Worm (Caenorhabditis elegans) whole organism, young adult: ENCODE measurements around the gene cpt-4.

Source experiments
- B0261.1 ChIP-seq: sonication (generic microtip); optimal IDR thresholded peaks from 2 replicates; lab custom pipeline; 2016; ENCODE audit warnings: mild to moderate bottlenecking, missing genetic modification characterization, moderate library complexity, missing compliant biosample characterization
- C06A6.2 ChIP-seq: fragments of 200-800 bp; sonication (Bioruptor generic); conservative IDR thresholded peaks from 2 replicates; pipeline ENCODE4 v1.3.6; 2022; ENCODE audit warnings: missing genetic modification characterization, missing compliant biosample characterization
- D2030.7 ChIP-seq: fragments of 200-800 bp; sonication (Bioruptor generic); IDR thresholded peaks from 2 replicates; pipeline ENCODE4 v1.3.6; 2022; ENCODE audit warnings: missing genetic modification reagents, missing genetic modification characterization, missing compliant biosample characterization
- F23B12.7 ChIP-seq: sonication (generic microtip); optimal IDR thresholded peaks from 2 replicates; lab custom pipeline; 2017; ENCODE audit warnings: missing genetic modification characterization, mild to moderate bottlenecking, missing compliant biosample characterization, antibody characterized with exemption, moderate library complexity; ENCODE audit not compliant: insufficient read depth
- K11D2.4 ChIP-seq: fragments of 200-800 bp; sonication (Bioruptor generic); IDR thresholded peaks from 2 replicates; pipeline ENCODE4 v1.3.6; 2022; ENCODE audit warnings: missing genetic modification reagents, missing genetic modification characterization, missing compliant biosample characterization
- K12H6.12 ChIP-seq: fragments of 200-800 bp; sonication (Bioruptor generic); optimal IDR thresholded peaks from 2 replicates; lab custom pipeline; 2018; ENCODE audit warnings: mild to moderate bottlenecking, missing genetic modification characterization, missing compliant biosample characterization
- Y53G8AR.9 ChIP-seq: fragments of 200-800 bp; sonication (Bioruptor generic); conservative IDR thresholded peaks from 2 replicates; pipeline ENCODE4 v1.3.6; 2022; ENCODE audit warnings: missing genetic modification reagents, missing genetic modification characterization, missing compliant biosample characterization
- Y56A3A.18 ChIP-seq: fragments of 200-800 bp; sonication (Bioruptor generic); IDR thresholded peaks from 2 replicates; pipeline ENCODE4 v1.3.6; 2022; ENCODE audit warnings: missing genetic modification reagents, missing genetic modification characterization, missing compliant biosample characterization
- Y67H2A.10 ChIP-seq: fragments of 200-800 bp; sonication (Bioruptor generic); conservative IDR thresholded peaks from 2 replicates; pipeline ENCODE4 v1.3.6; 2022; ENCODE audit warnings: missing genetic modification reagents, missing genetic modification characterization, missing compliant biosample characterization
- ama-1 ChIP-seq, 3 experiments: fragments of 150-350 bp in 1 of 3; sonication (generic microtip) in 2 of 3; optimal IDR thresholded peaks; 2 replicates each; lab custom pipeline; 2014 to 2018; ENCODE audit warnings: missing biosample characterization in 2 of 3, missing genetic modification characterization in 2 of 3, missing genetic modification reagents in 2 of 3
- aptf-3 ChIP-seq: fragments of 200-800 bp; sonication (Bioruptor generic); IDR thresholded peaks from 2 replicates; pipeline ENCODE4 v1.3.6; 2022; ENCODE audit warnings: missing genetic modification characterization, missing compliant biosample characterization
- atf-7 ChIP-seq: sonication (generic microtip); optimal IDR thresholded peaks from 2 replicates; lab custom pipeline; 2017; ENCODE audit warnings: mild to moderate bottlenecking, missing genetic modification characterization, missing compliant biosample characterization
- attf-3 ChIP-seq: fragments of 200-800 bp; sonication (Bioruptor generic); conservative IDR thresholded peaks from 2 replicates; pipeline ENCODE4 v1.3.6; 2022; ENCODE audit warnings: missing genetic modification reagents, missing genetic modification characterization, missing compliant biosample characterization
- ceh-91 ChIP-seq: fragments of 200-800 bp; sonication (Bioruptor generic); IDR thresholded peaks from 2 replicates; pipeline ENCODE4 v1.3.6; 2022; ENCODE audit warnings: missing genetic modification reagents, missing genetic modification characterization, missing compliant biosample characterization
- chd-7 ChIP-seq: sonication (generic microtip); optimal IDR thresholded peaks from 2 replicates; lab custom pipeline; 2016; ENCODE audit warnings: mild to moderate bottlenecking, missing genetic modification characterization, moderate library complexity, missing compliant biosample characterization
- ets-4 ChIP-seq: fragments of 200-800 bp; sonication (Bioruptor generic); optimal IDR thresholded peaks from 2 replicates; lab custom pipeline; 2018; ENCODE audit warnings: mild to moderate bottlenecking, missing genetic modification characterization, missing compliant biosample characterization
- gei-17 ChIP-seq: fragments of 200-800 bp; sonication (Bioruptor generic); optimal IDR thresholded peaks from 2 replicates; lab custom pipeline; 2018; ENCODE audit warnings: mild to moderate bottlenecking, missing genetic modification characterization, missing compliant biosample characterization
- him-1 ChIP-seq: sonication (generic microtip); optimal IDR thresholded peaks from 2 replicates; lab custom pipeline; 2016; ENCODE audit warnings: missing genotype, missing genetic modification reagents, missing genetic modification characterization, missing compliant biosample characterization
- hlh-12 ChIP-seq: sonication (generic microtip); optimal IDR thresholded peaks from 2 replicates; lab custom pipeline; 2016; ENCODE audit warnings: missing genetic modification characterization, missing compliant biosample characterization
- let-526 ChIP-seq: fragments of 200-800 bp; sonication (Bioruptor generic); IDR thresholded peaks from 2 replicates; pipeline ENCODE4 v1.3.6; 2022; ENCODE audit warnings: missing genetic modification reagents, missing genetic modification characterization, missing compliant biosample characterization
- lin-40 ChIP-seq: sonication (generic microtip); optimal IDR thresholded peaks from 2 replicates; lab custom pipeline; 2016; ENCODE audit warnings: missing genetic modification characterization, mild to moderate bottlenecking, missing compliant biosample characterization, missing genotype, missing genetic modification reagents
- lin-54 ChIP-seq: fragments of 200-800 bp; sonication (Bioruptor generic); optimal IDR thresholded peaks from 2 replicates; lab custom pipeline; 2018; ENCODE audit warnings: mild to moderate bottlenecking, missing genetic modification characterization, missing compliant biosample characterization
- lir-1 ChIP-seq: fragments of 200-800 bp; sonication (Bioruptor generic); conservative IDR thresholded peaks from 2 replicates; pipeline ENCODE4 v1.3.6; 2022; ENCODE audit warnings: missing genetic modification reagents, missing genetic modification characterization, missing compliant biosample characterization
- madf-10 ChIP-seq: sonication (generic microtip); optimal IDR thresholded peaks from 2 replicates; lab custom pipeline; 2016; ENCODE audit warnings: mild to moderate bottlenecking, missing genetic modification characterization, missing compliant biosample characterization
- madf-3 ChIP-seq: fragments of 200-800 bp; sonication (Bioruptor generic); IDR thresholded peaks from 2 replicates; pipeline ENCODE4 v1.3.6; 2022; ENCODE audit warnings: missing genetic modification reagents, missing genetic modification characterization, missing compliant biosample characterization
- madf-6 ChIP-seq: fragments of 200-800 bp; sonication (Bioruptor generic); IDR thresholded peaks from 2 replicates; pipeline ENCODE4 v1.3.6; 2022; ENCODE audit warnings: missing genetic modification reagents, missing genetic modification characterization, missing compliant biosample characterization
- mcd-1 ChIP-seq: fragments of 200-800 bp; sonication (Bioruptor generic); IDR thresholded peaks from 2 replicates; pipeline ENCODE4 v1.3.6; 2022; ENCODE audit warnings: missing genetic modification reagents, missing genetic modification characterization, missing compliant biosample characterization
- mel-28 ChIP-seq: sonication (generic microtip); optimal IDR thresholded peaks from 2 replicates; lab custom pipeline; 2016; ENCODE audit warnings: borderline replicate concordance, mild to moderate bottlenecking, missing genetic modification characterization, missing compliant biosample characterization
- nfya-2 ChIP-seq: fragments of 200-800 bp; sonication (Bioruptor generic); IDR thresholded peaks from 2 replicates; pipeline ENCODE4 v1.3.6; 2022; ENCODE audit warnings: missing genetic modification reagents, missing genetic modification characterization, missing compliant biosample characterization
- nfyb-1 ChIP-seq: fragments of 200-800 bp; sonication (Bioruptor generic); IDR thresholded peaks from 2 replicates; pipeline ENCODE4 v1.3.6; 2022; ENCODE audit warnings: missing genetic modification reagents, missing genetic modification characterization, missing compliant biosample characterization
- nhr-27 ChIP-seq: fragments of 200-800 bp; sonication (Bioruptor generic); optimal IDR thresholded peaks from 2 replicates; lab custom pipeline; 2018; ENCODE audit warnings: mild to moderate bottlenecking, missing genetic modification characterization, moderate library complexity, missing compliant biosample characterization
- nhr-80 ChIP-seq: sonication (generic microtip); optimal IDR thresholded peaks from 2 replicates; lab custom pipeline; 2016; ENCODE audit warnings: missing genetic modification characterization, missing compliant biosample characterization
- nhr-90 ChIP-seq: sonication (generic microtip); optimal IDR thresholded peaks from 2 replicates; lab custom pipeline; 2016; ENCODE audit warnings: missing genotype, mild to moderate bottlenecking, missing genetic modification characterization, missing compliant biosample characterization
- pbrm-1 ChIP-seq: fragments of 200-800 bp; sonication (Bioruptor generic); IDR thresholded peaks from 2 replicates; pipeline ENCODE4 v1.3.6; 2022; ENCODE audit warnings: missing genetic modification reagents, missing genetic modification characterization, missing compliant biosample characterization
- pha-4 ChIP-seq: fragments of 150-350 bp; sonication (generic microtip); optimal IDR thresholded peaks from 2 replicates; lab custom pipeline; 2014; ENCODE audit warnings: missing biosample characterization, missing genetic modification reagents, missing genetic modification characterization
- rcor-1 ChIP-seq: fragments of 200-800 bp; sonication (Bioruptor generic); IDR thresholded peaks from 2 replicates; pipeline ENCODE4 v1.3.6; 2022; ENCODE audit warnings: missing genetic modification reagents, missing genetic modification characterization, missing compliant biosample characterization
- rpc-1 ChIP-seq, 2 experiments: fragments of 150-350 bp in 1 of 2; sonication (generic microtip) in 1 of 2; optimal IDR thresholded peaks; 2 replicates each; lab custom pipeline; 2014 to 2018; ENCODE audit warnings: missing biosample characterization in 1 of 2, missing genetic modification characterization in 1 of 2, missing genetic modification reagents in 1 of 2, missing genotype in 1 of 2
- sea-2 ChIP-seq: fragments of 200-800 bp; sonication (Bioruptor generic); IDR thresholded peaks from 2 replicates; pipeline ENCODE4 v1.3.6; 2022; ENCODE audit warnings: missing genetic modification characterization, missing compliant biosample characterization
- snpc-4 ChIP-seq, 5 experiments: fragments of 150-350 bp in 1 of 5; sonication (generic microtip) in 4 of 5; optimal IDR thresholded peaks; 2 replicates each; lab custom pipeline; 2014 to 2018; ENCODE audit warnings: missing genetic modification characterization in 5 of 5, missing biosample characterization in 3 of 5, antibody characterized with exemption in 2 of 5, mild to moderate bottlenecking in 2 of 5, missing compliant biosample characterization in 2 of 5, missing genotype in 2 of 5, moderate library complexity in 2 of 5, missing genetic modification reagents in 1 of 5
- sptf-2 ChIP-seq: fragments of 200-800 bp; sonication (Bioruptor generic); optimal IDR thresholded peaks from 2 replicates; lab custom pipeline; 2018; ENCODE audit warnings: mild to moderate bottlenecking, missing genetic modification characterization, missing compliant biosample characterization
- tbp1 ChIP-seq: fragments of 200-800 bp; sonication (Bioruptor generic); optimal IDR thresholded peaks from 2 replicates; lab custom pipeline; 2018; ENCODE audit warnings: mild to moderate bottlenecking, missing genetic modification characterization, missing compliant biosample characterization
- tlf-1 ChIP-seq: fragments of 200-800 bp; sonication (Bioruptor generic); optimal IDR thresholded peaks from 2 replicates; lab custom pipeline; 2018; ENCODE audit warnings: mild to moderate bottlenecking, missing genetic modification characterization, missing compliant biosample characterization
- xnd-1 ChIP-seq: sonication (generic microtip); optimal IDR thresholded peaks from 2 replicates; lab custom pipeline; 2016; ENCODE audit warnings: missing genotype, missing genetic modification reagents, missing genetic modification characterization, missing compliant biosample characterization
- zim-3 ChIP-seq: sonication (generic microtip); optimal IDR thresholded peaks from 2 replicates; lab custom pipeline; 2017; ENCODE audit warnings: mild to moderate bottlenecking, missing genetic modification characterization, moderate library complexity, missing compliant biosample characterization
- ztf-22 ChIP-seq: fragments of 200-800 bp; sonication (Bioruptor generic); optimal IDR thresholded peaks from 2 replicates; lab custom pipeline; 2018; ENCODE audit warnings: mild to moderate bottlenecking, missing genetic modification characterization, moderate library complexity, missing compliant biosample characterization
- ztf-3 ChIP-seq: fragments of 200-800 bp; sonication (Bioruptor generic); optimal IDR thresholded peaks from 2 replicates; lab custom pipeline; 2018; ENCODE audit warnings: mild to moderate bottlenecking, missing genetic modification characterization, missing compliant biosample characterization

Gene cpt-4

DNA sequence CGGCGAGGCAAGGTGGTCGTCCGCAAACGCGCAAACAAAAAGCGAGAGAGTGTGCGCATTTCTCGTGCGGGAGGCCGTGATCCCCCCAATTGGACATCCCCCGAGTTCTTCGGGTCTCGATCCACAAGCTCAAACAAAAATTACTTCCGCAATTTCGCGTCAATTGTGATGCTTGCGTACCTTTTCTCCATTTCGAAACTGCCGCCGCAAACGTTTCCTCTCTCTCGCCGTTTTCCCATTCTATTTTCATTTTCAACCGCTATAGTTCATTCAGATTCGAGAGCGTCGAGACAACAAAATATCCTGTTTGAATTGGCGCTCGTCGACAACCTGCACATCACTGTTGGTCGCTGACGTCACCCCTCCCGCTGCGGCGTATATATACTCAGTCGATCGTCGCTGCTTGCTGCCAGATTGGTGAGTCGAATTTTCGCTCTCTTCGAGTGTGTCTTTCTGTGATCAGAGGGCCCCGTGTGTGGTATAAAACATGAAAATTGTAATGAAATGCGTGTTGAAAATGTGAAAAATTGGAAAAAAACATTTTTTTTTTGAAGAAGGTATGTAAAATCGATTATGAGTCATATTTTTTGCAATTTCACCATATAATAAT is 21.9 kb upstream of the cpt-4 start, which contains the start of the genes pqn-51 and K11D12.14 (continued):
- TF ChIP-seq lin-40 (tag; lab: Kevin White, UChicago) = peak; percentile 95
- 0 out of 2 replicates have a peak, but pooled peaks have one; percentile 7 for TF ChIP-seq Y67H2A.10 (GFP tag; lab: Robert Waterston, UW)
- TF ChIP-seq madf-6 (GFP tag; lab: Robert Waterston, UW) = peak; percentile 86
- TF ChIP-seq nhr-90 (tag; lab: Kevin White, UChicago) = peak; percentile 8
- TF ChIP-seq ztf-3 (GFP tag; lab: Kevin White, UChicago) = peak; percentile 15
- TF ChIP-seq pbrm-1 = peak; percentile 88
- peak; percentile 43 for TF ChIP-seq F23B12.7 (tag; lab: Kevin White, UChicago)
- TF ChIP-seq nhr-27 (tag; lab: Kevin White, UChicago) = no peak
- no peak for TF ChIP-seq chd-7
- TF ChIP-seq Y56A3A.18 (GFP tag; lab: Robert Waterston, UW) = peak; percentile 89; the same call in 1 of the 2 replicates
- no peak for TF ChIP-seq mel-28 (tag; lab: Kevin White, UChicago)
- no peak for TF ChIP-seq him-1 (tag; lab: Kevin White, UChicago)
- TF ChIP-seq nfyb-1 (GFP tag; lab: Robert Waterston, UW) = peak; percentile 98
- TF ChIP-seq sptf-2 (GFP tag; lab: Kevin White, UChicago) = no peak
- no peak for TF ChIP-seq nfya-2 (GFP tag; lab: Robert Waterston, UW)
- no peak for TF ChIP-seq snpc-4 (GFP tag; optimal IDR thresholded peaks at IDR 0.05; lab: Kevin White, UChicago)
- peak in 3 of 4 experiments; percentile 21 to 71 (median 68) for TF ChIP-seq snpc-4 (tag; optimal IDR thresholded peaks at IDR 0.05; lab: Kevin White, UChicago)
- TF ChIP-seq D2030.7 (GFP tag; lab: Robert Waterston, UW) = peak; percentile 90
- TF ChIP-seq lin-54 = peak; percentile 91
- TF ChIP-seq K11D2.4 (GFP tag; lab: Robert Waterston, UW) = peak; percentile 94
- TF ChIP-seq lir-1 (GFP tag; lab: Robert Waterston, UW) = peak; percentile 62; the same call in 1 of the 2 replicates
- TF ChIP-seq K12H6.12 (tag; lab: Kevin White, UChicago) = peak; percentile 89
- peak; percentile 88 for TF ChIP-seq Y53G8AR.9 (GFP tag; lab: Robert Waterston, UW)
- peak; percentile 79 for TF ChIP-seq nhr-80 (tag; lab: Kevin White, UChicago)
- peak; percentile 92 for TF ChIP-seq C06A6.2 (GFP tag; lab: Robert Waterston, UW)
- peak; percentile 72 for TF ChIP-seq gei-17 (GFP tag; lab: Kevin White, UChicago)
- TF ChIP-seq atf-7 = peak; percentile 99
- no peak for TF ChIP-seq B0261.1 (tag; lab: Kevin White, UChicago)
- peak; percentile 68 for TF ChIP-seq tbp1 (GFP tag; lab: Kevin White, UChicago)
- TF ChIP-seq madf-10 (tag; lab: Kevin White, UChicago) = peak; percentile 85
- peak; percentile 71 for TF ChIP-seq attf-3 (GFP tag; lab: Robert Waterston, UW)
- TF ChIP-seq rpc-1 (optimal IDR thresholded peaks at IDR 0.05; lab: Kevin White, UChicago) = no peak
- TF ChIP-seq rpc-1 (tag; optimal IDR thresholded peaks at IDR 0.05; lab: Kevin White, UChicago) = no peak
- TF ChIP-seq ets-4 = peak; percentile 57
- TF ChIP-seq rcor-1 (GFP tag; lab: Robert Waterston, UW) = peak; percentile 93
- no peak for TF ChIP-seq let-526 (GFP tag; lab: Robert Waterston, UW)
- no peak for TF ChIP-seq zim-3 (tag; lab: Kevin White, UChicago)
- 0 out of 2 replicates have a peak, but pooled peaks have one; percentile 33 for TF ChIP-seq sea-2
- no peak for TF ChIP-seq aptf-3 (GFP tag; lab: Robert Waterston, UW)
- TF ChIP-seq madf-3 (GFP tag; lab: Robert Waterston, UW) = 0 out of 2 replicates have a peak, but pooled peaks have one; percentile 64
- peak; percentile 64 for TF ChIP-seq ceh-91 (GFP tag; lab: Robert Waterston, UW)
- peak; percentile 93 for TF ChIP-seq ama-1 (optimal IDR thresholded peaks at IDR 0.05; lab: Kevin White, UChicago)
- TF ChIP-seq ama-1 (GFP tag; optimal IDR thresholded peaks at IDR 0.05; lab: Kevin White, UChicago) = no peak
- TF ChIP-seq xnd-1 (tag; lab: Kevin White, UChicago) = peak; percentile 45
- TF ChIP-seq hlh-12 (tag; lab: Kevin White, UChicago) = no peak
- peak; percentile 51 for TF ChIP-seq pha-4
- TF ChIP-seq ztf-22 (GFP tag; lab: Kevin White, UChicago) = no peak
- TF ChIP-seq tlf-1 (GFP tag; lab: Kevin White, UChicago) = peak; percentile 61
- TF ChIP-seq mcd-1 (GFP tag; lab: Robert Waterston, UW) = peak; percentile 96
